Worm (Caenorhabditis elegans): ENCODE results near the gene eif-2Bgamma.

Gene eif-2Bgamma

ce11 chrII:6937057-6937456 lies 30.4 kb downstream of the eif-2Bgamma start:
- TF ChIP-seq lsy-2 (tag; optimal IDR thresholded peaks at IDR 0.05) (no peak), pha-4 (tag; optimal IDR thresholded peaks at IDR 0.05) (peak; percentile 55), nhr-76 (tag; optimal IDR thresholded peaks at IDR 0.05) (no peak), ces-1 (GFP tag; optimal IDR thresholded peaks at IDR 0.05) (peak; percentile 3), mls-2 (tag; optimal IDR thresholded peaks at IDR 0.05) (no peak), unc-39 (tag; optimal IDR thresholded peaks at IDR 0.05) (no peak), lin-32 (GFP tag; optimal IDR thresholded peaks at IDR 0.05) (no peak), elt-1 (tag; optimal IDR thresholded peaks at IDR 0.05; ENCODE audit: borderline replicate concordance, insufficient read depth) (no peak), cnd-1 (tag; optimal IDR thresholded peaks at IDR 0.05) (no peak)

- TF ChIP-seq lsy-2 (tag; optimal IDR thresholded peaks at IDR 0.05) (no peak), sptf-1 (tag; optimal IDR thresholded peaks at IDR 0.05) (no peak), hlh-1 (tag; optimal IDR thresholded peaks at IDR 0.05) (peak; percentile 97), nhr-237 (tag; optimal IDR thresholded peaks at IDR 0.05) (no peak), unc-120 (tag; optimal IDR thresholded peaks at IDR 0.05; ENCODE audit: poor library complexity, severe bottlenecking) (peak; percentile 91), M03D4.4 (tag; optimal IDR thresholded peaks at IDR 0.05) (no peak), unc-62 (GFP tag; optimal IDR thresholded peaks at IDR 0.05) (peak; percentile 62), elt-1 (tag; optimal IDR thresholded peaks at IDR 0.05; ENCODE audit: borderline replicate concordance, insufficient read depth) (peak; percentile 60)
Measured at ce11 chrII:6936528-6936927, 30.9 kb downstream of the eif-2Bgamma start.

- no peak for TF ChIP-seq tbx-8 (GFP tag; optimal IDR thresholded peaks at IDR 0.05)
- no peak for TF ChIP-seq pha-4 (tag; optimal IDR thresholded peaks at IDR 0.05)
- peak; percentile 85 for TF ChIP-seq lin-32 (GFP tag; optimal IDR thresholded peaks at IDR 0.05)
- TF ChIP-seq hlh-1 (tag; optimal IDR thresholded peaks at IDR 0.05): peak; percentile 33
- no peak for TF ChIP-seq nhr-12 (tag; optimal IDR thresholded peaks at IDR 0.05)
- TF ChIP-seq mep-1 (tag; optimal IDR thresholded peaks at IDR 0.05): no peak
- TF ChIP-seq unc-62 (GFP tag; optimal IDR thresholded peaks at IDR 0.05): peak; percentile 32
- no peak for TF ChIP-seq M03D4.4 (tag; optimal IDR thresholded peaks at IDR 0.05)
- peak; percentile 10 for TF ChIP-seq mls-2 (tag; optimal IDR thresholded peaks at IDR 0.05)
- no peak for TF ChIP-seq mab-5 (tag; optimal IDR thresholded peaks at IDR 0.05)
- no peak for TF ChIP-seq ham-2 (GFP tag; optimal IDR thresholded peaks at IDR 0.05)
- peak; percentile 40 for TF ChIP-seq ces-1 (GFP tag; optimal IDR thresholded peaks at IDR 0.05)
Measured at ce11 chrII:6935975-6936374, 31.5 kb downstream of the eif-2Bgamma start.

ce11 chrII:6934729-6935128 lies 32.7 kb downstream of the eif-2Bgamma start:
- TF ChIP-seq tbx-8 (GFP tag; optimal IDR thresholded peaks at IDR 0.05) (no peak), elt-1 (tag; optimal IDR thresholded peaks at IDR 0.05; ENCODE audit: borderline replicate concordance, insufficient read depth) (no peak), nhr-2 (tag; optimal IDR thresholded peaks at IDR 0.05) (no peak), mab-5 (tag; optimal IDR thresholded peaks at IDR 0.05) (no peak), unc-120 (tag; optimal IDR thresholded peaks at IDR 0.05; ENCODE audit: poor library complexity, severe bottlenecking) (no peak), cnd-1 (tag; optimal IDR thresholded peaks at IDR 0.05) (no peak), hlh-1 (tag; optimal IDR thresholded peaks at IDR 0.05) (no peak), mls-2 (tag; optimal IDR thresholded peaks at IDR 0.05) (no peak), lin-13 (tag; optimal IDR thresholded peaks at IDR 0.05) (no peak), drap-1 (GFP tag; optimal IDR thresholded peaks at IDR 0.05) (no peak), unc-62 (GFP tag; optimal IDR thresholded peaks at IDR 0.05) (no peak), M03D4.4 (tag; optimal IDR thresholded peaks at IDR 0.05) (no peak), blmp-1 (tag; optimal IDR thresholded peaks at IDR 0.05) (no peak), bed-3 (GFP tag; optimal IDR thresholded peaks at IDR 0.05) (no peak), nhr-28 (tag; optimal IDR thresholded peaks at IDR 0.05) (no peak), snpc-4 (tag; optimal IDR thresholded peaks at IDR 0.05) (no peak), lsy-2 (tag; optimal IDR thresholded peaks at IDR 0.05) (no peak), nhr-76 (tag; optimal IDR thresholded peaks at IDR 0.05) (no peak)

- TF ChIP-seq ham-2 (GFP tag; optimal IDR thresholded peaks at IDR 0.05) (no peak), drap-1 (GFP tag; optimal IDR thresholded peaks at IDR 0.05) (no peak), nhr-2 (tag; optimal IDR thresholded peaks at IDR 0.05) (no peak), sptf-1 (tag; optimal IDR thresholded peaks at IDR 0.05) (no peak), mab-5 (tag; optimal IDR thresholded peaks at IDR 0.05) (no peak), nhr-76 (tag; optimal IDR thresholded peaks at IDR 0.05) (no peak), mls-2 (tag; optimal IDR thresholded peaks at IDR 0.05) (no peak), lin-13 (tag; optimal IDR thresholded peaks at IDR 0.05) (no peak), ceh-83 (GFP tag; optimal IDR thresholded peaks at IDR 0.05) (no peak), nhr-28 (tag; optimal IDR thresholded peaks at IDR 0.05) (no peak), nhr-12 (tag; optimal IDR thresholded peaks at IDR 0.05) (no peak)
Measured at ce11 chrII:6932978-6933377, 34.5 kb downstream of the eif-2Bgamma start.

- TF ChIP-seq ces-1 (GFP tag; optimal IDR thresholded peaks at IDR 0.05) (peak; percentile 44), ceh-43 (GFP tag; optimal IDR thresholded peaks at IDR 0.05) (no peak)
Measured at ce11 chrII:6930072-6930471, 37.4 kb downstream of the eif-2Bgamma start.
